Worm (Caenorhabditis elegans): Measurements from ENCODE around the gene sre-38.

DNA sequence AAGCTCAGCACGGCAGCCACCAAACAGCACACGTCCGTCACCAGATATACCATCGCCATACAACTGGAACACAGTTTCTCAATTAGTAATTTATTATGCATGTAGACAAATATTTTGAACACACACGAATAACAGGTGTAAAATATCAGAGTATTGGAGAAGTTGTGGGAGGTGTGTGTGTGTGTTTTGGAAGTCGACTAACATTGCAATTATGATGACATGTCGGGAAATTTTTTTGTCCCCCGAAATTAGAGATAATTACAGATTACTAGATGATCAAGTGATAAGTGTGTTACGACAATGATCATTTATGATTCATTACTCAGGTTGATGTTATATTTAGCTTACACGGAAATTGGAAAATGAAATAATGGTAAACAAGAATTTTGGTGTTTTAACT, 27.6 kb upstream of the sre-38 start, which contains the start of gene Y57A10C.8:
- no peak for TF ChIP-seq R02D3.7 (tag; optimal IDR thresholded peaks at IDR 0.05)
- no peak for TF ChIP-seq ztf-11 (tag; optimal IDR thresholded peaks at IDR 0.05)
- no peak for TF ChIP-seq ztf-4 (tag; optimal IDR thresholded peaks at IDR 0.05)

Measured in whole organism, L2 larva.